Worm (Caenorhabditis elegans) whole organism, L3 larva: ENCODE data around the gene sid-2.

Experiments used
- R02D3.7 ChIP-seq: fragments of 150-350 bp; optimal IDR thresholded peaks from 2 replicates; lab custom pipeline; 2014; ENCODE audit warnings: missing biosample characterization, missing genetic modification characterization
- ZK546.5 ChIP-seq: sonication (generic microtip); optimal IDR thresholded peaks from 2 replicates; lab custom pipeline; 2017; ENCODE audit warnings: missing biosample characterization, missing genetic modification characterization
- aly-2 ChIP-seq: fragments of 150-350 bp; optimal IDR thresholded peaks from 2 replicates; lab custom pipeline; 2014; ENCODE audit warnings: missing biosample characterization, missing genetic modification characterization
- ama-1 ChIP-seq: fragments of 150-350 bp; optimal IDR thresholded peaks from 2 replicates; lab custom pipeline; 2018
- ceh-16 ChIP-seq: sonication (generic microtip); optimal IDR thresholded peaks from 2 replicates; lab custom pipeline; 2017; ENCODE audit warnings: missing biosample characterization, missing genetic modification characterization
- ceh-28 ChIP-seq: fragments of 150-350 bp; optimal IDR thresholded peaks from 2 replicates; lab custom pipeline; 2014; ENCODE audit warnings: missing biosample characterization, missing genetic modification reagents, missing genetic modification characterization
- ceh-9 ChIP-seq: sonication (generic microtip); optimal IDR thresholded peaks from 2 replicates; lab custom pipeline; 2018; ENCODE audit warnings: missing biosample characterization, missing genetic modification characterization
- egl-27 ChIP-seq: sonication (generic microtip); optimal IDR thresholded peaks from 4 replicates; lab custom pipeline; 2017; ENCODE audit warnings: missing biosample characterization, missing genetic modification reagents, missing genetic modification characterization
- egl-5 ChIP-seq: fragments of 150-350 bp; optimal IDR thresholded peaks from 2 replicates; lab custom pipeline; 2017; ENCODE audit warnings: missing biosample characterization, missing genetic modification reagents, missing genetic modification characterization, inconsistent platforms
- elt-1 ChIP-seq: fragments of 150-350 bp; optimal IDR thresholded peaks from 2 replicates; lab custom pipeline; 2014; ENCODE audit warnings: missing biosample characterization, missing genetic modification characterization
- elt-2 ChIP-seq: sonication (generic microtip); optimal IDR thresholded peaks from 2 replicates; lab custom pipeline; 2016; ENCODE audit warnings: missing genetic modification reagents, mild to moderate bottlenecking, missing genetic modification characterization, missing compliant biosample characterization
- elt-3 ChIP-seq, 3 experiments: fragments of 150-350 bp in 1 of 3; sonication (generic microtip) in 2 of 3; optimal IDR thresholded peaks; 2 replicates in 2 of 3; 4 replicates in 1 of 3; lab custom pipeline; 2014 to 2017; ENCODE audit warnings: missing biosample characterization in 3 of 3, missing genetic modification characterization in 3 of 3
- eor-1 ChIP-seq, 2 experiments: fragments of 150-350 bp; optimal IDR thresholded peaks; 2 replicates each; lab custom pipeline; 2014 to 2018; ENCODE audit warnings: missing biosample characterization in 2 of 2, missing genetic modification characterization in 2 of 2
- fkh-10 ChIP-seq: sonication (generic microtip); optimal IDR thresholded peaks from 2 replicates; lab custom pipeline; 2017; ENCODE audit warnings: missing biosample characterization, missing genetic modification reagents, missing genetic modification characterization
- fkh-2 ChIP-seq: fragments of 150-350 bp; optimal IDR thresholded peaks from 2 replicates; lab custom pipeline; 2014; ENCODE audit warnings: missing biosample characterization, missing genetic modification reagents, missing genetic modification characterization
- fos-1 ChIP-seq: fragments of 150-350 bp; optimal IDR thresholded peaks from 2 replicates; lab custom pipeline; 2014; ENCODE audit warnings: missing biosample characterization, missing genetic modification characterization
- hmg-11 ChIP-seq: sonication (generic microtip); optimal IDR thresholded peaks from 2 replicates; lab custom pipeline; 2016; ENCODE audit warnings: missing genetic modification characterization, missing compliant biosample characterization
- jun-1 ChIP-seq: fragments of 150-350 bp; optimal IDR thresholded peaks from 2 replicates; lab custom pipeline; 2014; ENCODE audit warnings: missing biosample characterization, missing genetic modification reagents, missing genetic modification characterization
- lin-15B ChIP-seq: fragments of 150-350 bp; optimal IDR thresholded peaks from 2 replicates; lab custom pipeline; 2014; ENCODE audit warnings: missing biosample characterization, missing genetic modification characterization
- lin-39 ChIP-seq: fragments of 150-350 bp; optimal IDR thresholded peaks from 2 replicates; lab custom pipeline; 2018; ENCODE audit warnings: missing biosample characterization, missing genetic modification reagents, missing genetic modification characterization
- lsy-12 ChIP-seq: sonication (generic microtip); optimal IDR thresholded peaks from 2 replicates; lab custom pipeline; 2016; ENCODE audit warnings: mild to moderate bottlenecking, missing genetic modification characterization, missing compliant biosample characterization
- mdl-1 ChIP-seq: fragments of 150-350 bp; optimal IDR thresholded peaks from 2 replicates; lab custom pipeline; 2014; ENCODE audit warnings: missing biosample characterization, missing genetic modification characterization
- nfya-1 ChIP-seq: sonication (generic microtip); optimal IDR thresholded peaks from 2 replicates; lab custom pipeline; 2017; ENCODE audit warnings: missing genetic modification characterization, mild to moderate bottlenecking, missing compliant biosample characterization, antibody characterized with exemption, moderate library complexity; ENCODE audit not compliant: insufficient read depth
- nhr-11 ChIP-seq: fragments of 150-350 bp; optimal IDR thresholded peaks from 2 replicates; lab custom pipeline; 2014; ENCODE audit warnings: missing biosample characterization, missing genetic modification characterization
- nhr-12 ChIP-seq: fragments of 150-350 bp; optimal IDR thresholded peaks from 2 replicates; lab custom pipeline; 2014; ENCODE audit warnings: missing biosample characterization, missing genetic modification characterization
- nhr-23 ChIP-seq: fragments of 150-350 bp; optimal IDR thresholded peaks from 2 replicates; lab custom pipeline; 2014; ENCODE audit warnings: missing biosample characterization, missing genetic modification reagents, missing genetic modification characterization
- nhr-237 ChIP-seq: fragments of 150-350 bp; optimal IDR thresholded peaks from 2 replicates; lab custom pipeline; 2014; ENCODE audit warnings: missing biosample characterization, missing genetic modification characterization
- nhr-25 ChIP-seq: sonication (generic microtip); optimal IDR thresholded peaks from 2 replicates; lab custom pipeline; 2017; ENCODE audit warnings: missing biosample characterization, missing genetic modification characterization
- nhr-28 ChIP-seq: fragments of 150-350 bp; optimal IDR thresholded peaks from 2 replicates; lab custom pipeline; 2014; ENCODE audit warnings: missing biosample characterization, missing genetic modification characterization
- nhr-43 ChIP-seq: sonication (generic microtip); optimal IDR thresholded peaks from 2 replicates; lab custom pipeline; 2016; ENCODE audit warnings: mild to moderate bottlenecking, missing genetic modification characterization, missing compliant biosample characterization; ENCODE audit not compliant: poor library complexity, severe bottlenecking
- nhr-67 ChIP-seq: fragments of 150-350 bp; optimal IDR thresholded peaks from 2 replicates; lab custom pipeline; 2014; ENCODE audit warnings: missing biosample characterization, missing genetic modification characterization
- nhr-76 ChIP-seq: fragments of 150-350 bp; sonication (generic microtip); optimal IDR thresholded peaks from 5 replicates; lab custom pipeline; 2014; ENCODE audit warnings: missing biosample characterization, missing genetic modification characterization
- nhr-77 ChIP-seq: fragments of 150-350 bp; optimal IDR thresholded peaks from 2 replicates; lab custom pipeline; 2014; ENCODE audit warnings: missing biosample characterization, missing genetic modification characterization
- pha-4 ChIP-seq: fragments of 150-350 bp; optimal IDR thresholded peaks from 2 replicates; lab custom pipeline; 2014; ENCODE audit warnings: missing biosample characterization, missing genetic modification reagents, missing genetic modification characterization
- pqm-1 ChIP-seq: fragments of 150-350 bp; optimal IDR thresholded peaks from 2 replicates; lab custom pipeline; 2017; ENCODE audit warnings: missing biosample characterization, missing genetic modification characterization, inconsistent platforms
- skn-1 ChIP-seq: fragments of 150-350 bp; optimal IDR thresholded peaks from 2 replicates; lab custom pipeline; 2014; ENCODE audit warnings: missing biosample characterization, missing genetic modification characterization
- tbx-2 ChIP-seq: sonication (generic microtip); optimal IDR thresholded peaks from 2 replicates; lab custom pipeline; 2016; ENCODE audit warnings: mild to moderate bottlenecking, missing genetic modification characterization, missing compliant biosample characterization
- unc-39 ChIP-seq: sonication (generic microtip); optimal IDR thresholded peaks from 4 replicates; lab custom pipeline; 2017; ENCODE audit warnings: missing biosample characterization, missing genetic modification characterization
- unc-62 ChIP-seq: fragments of 150-350 bp; sonication (generic microtip); optimal IDR thresholded peaks from 4 replicates; lab custom pipeline; 2014; ENCODE audit warnings: missing biosample characterization, missing genetic modification reagents, missing genetic modification characterization
- zag-1 ChIP-seq: fragments of 150-350 bp; optimal IDR thresholded peaks from 2 replicates; lab custom pipeline; 2014; ENCODE audit warnings: missing biosample characterization, missing genetic modification characterization
- ztf-11 ChIP-seq: fragments of 150-350 bp; optimal IDR thresholded peaks from 2 replicates; lab custom pipeline; 2014; ENCODE audit warnings: missing biosample characterization, missing genetic modification characterization
- ztf-4 ChIP-seq: fragments of 150-350 bp; optimal IDR thresholded peaks from 2 replicates; lab custom pipeline; 2014; ENCODE audit warnings: missing biosample characterization, missing genetic modification characterization

sid-2 gene

DNA sequence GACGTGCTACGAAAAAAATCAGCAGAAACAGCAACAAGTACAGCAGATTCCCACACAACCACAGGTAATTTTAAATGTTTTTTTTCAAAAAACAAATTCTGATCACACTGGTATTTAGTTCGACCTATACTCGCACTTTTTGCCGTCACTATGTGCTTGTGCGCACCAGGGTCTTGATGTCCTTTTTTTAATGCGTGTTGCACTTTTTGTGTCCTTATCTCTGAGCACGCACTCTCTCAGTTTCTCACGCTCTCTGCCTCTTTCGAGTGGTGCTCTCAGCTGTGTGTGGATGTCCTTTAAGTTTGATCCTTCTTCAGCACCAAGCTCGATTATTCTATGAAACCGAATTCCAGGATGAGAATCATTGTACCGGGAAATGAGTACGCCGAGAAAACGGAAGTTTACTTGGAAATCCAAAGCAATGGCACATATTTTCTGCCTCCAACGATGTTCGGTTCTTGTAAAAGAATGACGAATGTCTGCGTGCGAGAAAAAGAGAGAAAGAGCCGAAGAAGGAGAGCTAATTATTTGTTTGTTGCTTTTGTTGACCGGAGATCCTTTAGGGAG, 39.2 kb downstream of the sid-2 start:
- no peak for TF ChIP-seq mdl-1 (tag; lab: Kevin White, UChicago)
- TF ChIP-seq pha-4 (tag; lab: Kevin White, UChicago): peak; percentile 11
- no peak for TF ChIP-seq nhr-237 (tag; lab: Kevin White, UChicago)
- peak; percentile 26 for TF ChIP-seq pqm-1 (tag; lab: Kevin White, UChicago)
- no peak for TF ChIP-seq lin-15B
- no peak for TF ChIP-seq ceh-9
- peak; percentile 16 for TF ChIP-seq egl-5 (tag; lab: Kevin White, UChicago)
- no peak for TF ChIP-seq nhr-23 (tag; lab: Kevin White, UChicago)
- TF ChIP-seq nhr-11 (tag; lab: Kevin White, UChicago): peak; percentile 77
- no peak for TF ChIP-seq fos-1 (tag; lab: Kevin White, UChicago)
- no peak for TF ChIP-seq elt-1 (tag; lab: Kevin White, UChicago)
- peak; percentile 41 for TF ChIP-seq nfya-1 (tag; lab: Kevin White, UChicago)
- no peak for TF ChIP-seq jun-1 (tag; lab: Kevin White, UChicago)
- no peak for TF ChIP-seq ztf-4 (tag; lab: Kevin White, UChicago)
- TF ChIP-seq ztf-11: no peak
- peak; percentile 16 for TF ChIP-seq elt-2 (tag; lab: Kevin White, UChicago)
- no peak for TF ChIP-seq unc-39 (tag; lab: Kevin White, UChicago)
- no peak for TF ChIP-seq lin-39 (tag; lab: Kevin White, UChicago)
- TF ChIP-seq eor-1 (tag; optimal IDR thresholded peaks at IDR 0.05; lab: Kevin White, UChicago): no peak
- no peak for TF ChIP-seq egl-27 (tag; lab: Kevin White, UChicago)
- TF ChIP-seq nhr-76 (tag; lab: Kevin White, UChicago): no peak
- TF ChIP-seq unc-62: no peak
- TF ChIP-seq aly-2 (tag; lab: Kevin White, UChicago): no peak
- peak; percentile 8 for TF ChIP-seq lsy-12 (tag; lab: Kevin White, UChicago)

DNA sequence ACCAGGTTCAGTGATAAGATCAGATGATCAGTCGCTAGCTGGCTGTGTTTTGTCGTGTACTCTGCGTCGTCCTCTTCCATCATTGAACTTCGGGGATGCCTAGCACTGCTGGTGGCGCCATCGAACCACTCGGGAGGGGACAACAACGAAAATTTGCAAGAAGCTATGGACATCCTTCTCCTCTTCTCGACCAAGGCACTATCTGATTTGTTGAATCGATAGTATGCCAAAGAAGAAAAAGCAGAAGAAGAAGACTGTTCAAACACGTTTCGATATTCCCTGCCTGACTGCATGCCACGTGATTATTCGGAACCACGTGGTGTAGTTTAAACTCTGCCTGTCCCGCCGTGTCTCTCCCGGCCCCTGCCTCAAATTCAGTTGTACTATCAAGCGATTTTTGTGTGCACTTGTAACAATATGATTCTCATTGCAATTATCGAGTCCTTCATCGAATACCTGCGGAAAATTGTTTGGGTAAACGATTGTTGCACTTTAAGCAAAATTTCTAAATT, 40.1 kb downstream of the sid-2 start:
- TF ChIP-seq nhr-12 (no peak), egl-5 (tag; lab: Kevin White, UChicago) (no peak), nhr-28 (tag; lab: Kevin White, UChicago) (no peak), nhr-23 (tag; lab: Kevin White, UChicago) (peak; percentile 31), unc-62 (no peak), nhr-25 (tag; lab: Kevin White, UChicago) (peak; percentile 72), unc-39 (tag; lab: Kevin White, UChicago) (no peak), fkh-10 (GFP tag; lab: Kevin White, UChicago) (no peak), egl-27 (tag; lab: Kevin White, UChicago) (no peak), ceh-16 (tag; lab: Kevin White, UChicago) (no peak), eor-1 (tag; optimal IDR thresholded peaks at IDR 0.05; lab: Kevin White, UChicago) (no peak), tbx-2 (peak; percentile 29), fkh-2 (tag; lab: Kevin White, UChicago) (no peak), nhr-67 (tag; lab: Kevin White, UChicago) (no peak), hmg-11 (tag; lab: Kevin White, UChicago) (peak; percentile 5), elt-2 (tag; lab: Kevin White, UChicago) (no peak), lsy-12 (tag; lab: Kevin White, UChicago) (peak; percentile 60), elt-3 (tag; optimal IDR thresholded peaks at IDR 0.05; lab: Kevin White, UChicago) (no peak), lin-15B (no peak), ama-1 (lab: Kevin White, UChicago) (peak; percentile 54), jun-1 (tag; lab: Kevin White, UChicago) (peak; percentile 45), R02D3.7 (tag; lab: Kevin White, UChicago) (no peak), nhr-43 (tag; lab: Kevin White, UChicago) (peak; percentile 73), ceh-28 (tag; lab: Kevin White, UChicago) (no peak), ZK546.5 (tag; lab: Kevin White, UChicago) (no peak), zag-1 (no peak), nfya-1 (tag; lab: Kevin White, UChicago) (no peak), nhr-77 (tag; lab: Kevin White, UChicago) (no peak), elt-1 (tag; lab: Kevin White, UChicago) (peak; percentile 30), fos-1 (tag; lab: Kevin White, UChicago) (no peak), mdl-1 (tag; lab: Kevin White, UChicago) (peak; percentile 13), skn-1 (no peak)
